Fruit fly (Drosophila melanogaster): ENCODE measurements around the gene raskol.

Gene raskol

dm6 chrX:17726551-17727180 is 16.7 kb downstream of the raskol start (continued):
- TF ChIP-seq Dip2 (GFP tag; IDR thresholded peaks at IDR 0.05) (no peak), jigr1 (GFP tag; IDR thresholded peaks at IDR 0.05) (no peak), slbo (GFP tag; IDR thresholded peaks at IDR 0.05) (peak; percentile 31; the same call in 1 of the 2 replicates), chif (GFP tag; optimal IDR thresholded peaks at IDR 0.05) (no peak), CG12155 (GFP tag; optimal IDR thresholded peaks at IDR 0.05) (peak; percentile 6), Ada2b (GFP tag; IDR thresholded peaks at IDR 0.05) (peak; percentile 38; the same call in 1 of the 2 replicates), BEAF-32 (GFP tag; optimal IDR thresholded peaks at IDR 0.05) (no peak), Ets65A (GFP tag) (no peak), CG15696 (tag; optimal IDR thresholded peaks at IDR 0.05) (no peak), Ptx1 (GFP tag; IDR thresholded peaks at IDR 0.05) (peak; percentile 49), Eip74EF (GFP tag; optimal IDR thresholded peaks at IDR 0.05) (no peak), ro (GFP tag; IDR thresholded peaks at IDR 0.05) (no peak), MTF-1 (GFP tag; optimal IDR thresholded peaks at IDR 0.05; ENCODE audit: borderline replicate concordance) (no peak), Aef1 (GFP tag; IDR thresholded peaks at IDR 0.05) (no peak), gcm (GFP tag; optimal IDR thresholded peaks at IDR 0.05) (no peak), Vsx1 (GFP tag; optimal IDR thresholded peaks at IDR 0.05) (no peak), z (GFP tag; IDR thresholded peaks at IDR 0.05) (no peak), CG10462 (GFP tag; optimal IDR thresholded peaks at IDR 0.05) (no peak), E2f1 (GFP tag; IDR thresholded peaks at IDR 0.05) (no peak), CG7556 (GFP tag; optimal IDR thresholded peaks at IDR 0.05) (no peak), CG10366 (GFP tag; IDR thresholded peaks at IDR 0.05) (peak; percentile 43; the same call in 1 of the 2 replicates), CG16815 (GFP tag; optimal IDR thresholded peaks at IDR 0.05) (no peak), onecut (GFP tag; IDR thresholded peaks at IDR 0.05) (no peak), danr (GFP tag; IDR thresholded peaks at IDR 0.05) (no peak), HLH3B (GFP tag; IDR thresholded peaks at IDR 0.05) (peak; percentile 34; the same call in 1 of the 2 replicates), tio (GFP tag; optimal IDR thresholded peaks at IDR 0.05) (no peak), CG31365 (tag; optimal IDR thresholded peaks at IDR 0.05) (no peak), CG11085 (GFP tag; IDR thresholded peaks at IDR 0.05) (no peak), CG1647 (GFP tag; optimal IDR thresholded peaks at IDR 0.05) (no peak), D (optimal IDR thresholded peaks at IDR 0.05) (no peak), D (GFP tag; optimal IDR thresholded peaks at IDR 0.05) (no peak), Jarid2 (GFP tag; optimal IDR thresholded peaks at IDR 0.05) (peak; percentile 5), schlank (tag; optimal IDR thresholded peaks at IDR 0.05) (no peak), esg (GFP tag; conservative IDR thresholded peaks at IDR 0.05) (peak; percentile 53), zfh2 (GFP tag; optimal IDR thresholded peaks at IDR 0.05) (no peak), CG31388 (GFP tag; optimal IDR thresholded peaks at IDR 0.05) (no peak), ara (GFP tag; IDR thresholded peaks at IDR 0.05) (no peak), Dek (tag; optimal IDR thresholded peaks at IDR 0.05) (no peak), Mes4 (GFP tag; optimal IDR thresholded peaks at IDR 0.05) (no peak), Atf3 (GFP tag; optimal IDR thresholded peaks at IDR 0.05) (no peak), bigmax (GFP tag; optimal IDR thresholded peaks at IDR 0.05) (no peak), Scr (GFP tag; IDR thresholded peaks at IDR 0.05; ENCODE audit: partially characterized antibody) (no peak), CG4360 (GFP tag; IDR thresholded peaks at IDR 0.05) (no peak), CG17385 (GFP tag; optimal IDR thresholded peaks at IDR 0.05) (no peak), sens-2 (GFP tag; IDR thresholded peaks at IDR 0.05) (no peak), CG34224 (GFP tag; IDR thresholded peaks at IDR 0.05; ENCODE audit: partially characterized antibody) (no peak), gce (GFP tag; IDR thresholded peaks at IDR 0.05) (no peak), cad (GFP tag; optimal IDR thresholded peaks at IDR 0.05) (no peak), ci (GFP tag; IDR thresholded peaks at IDR 0.05) (no peak), CG2202 (tag; optimal IDR thresholded peaks at IDR 0.05) (no peak), ab (GFP tag; optimal IDR thresholded peaks at IDR 0.05) (no peak), CG15073 (GFP tag; optimal IDR thresholded peaks at IDR 0.05) (no peak)
